Fruit fly (Drosophila melanogaster): ENCODE data around the gene CarT.

Gene CarT

dm6 chr2L:20734687-20735088, 4.6 kb upstream of the CarT start (continued):
- TF ChIP-seq CG34224 (GFP tag; IDR thresholded peaks at IDR 0.05; ENCODE audit: partially characterized antibody) (peak; percentile 55; the same call in 2 of the 3 replicates), tna (GFP tag; IDR thresholded peaks at IDR 0.05; ENCODE audit: partially characterized antibody) (no peak; the same call in none of the 2 replicates), CG11456 (GFP tag; IDR thresholded peaks at IDR 0.05) (no peak), bsh (GFP tag; optimal IDR thresholded peaks at IDR 0.05) (no peak), Scr (GFP tag; IDR thresholded peaks at IDR 0.05; ENCODE audit: partially characterized antibody) (peak; percentile 70), vnd (GFP tag; IDR thresholded peaks at IDR 0.05; ENCODE audit: partially characterized antibody) (peak; percentile 65), exex (tag; optimal IDR thresholded peaks at IDR 0.05) (no peak), hbn (GFP tag; IDR thresholded peaks at IDR 0.05; ENCODE audit: partially characterized antibody) (peak; percentile 42; the same call in 1 of the 2 replicates), sens (GFP tag) (peak; percentile 61), Bgb (GFP tag; IDR thresholded peaks at IDR 0.05; ENCODE audit: partially characterized antibody) (peak; percentile 66), shn (GFP tag; optimal IDR thresholded peaks at IDR 0.05) (no peak), E2f2 (GFP tag; IDR thresholded peaks at IDR 0.05) (peak; percentile 15; the same call in 1 of the 2 replicates), inv (GFP tag; IDR thresholded peaks at IDR 0.05; ENCODE audit: partially characterized antibody) (peak; percentile 43), Dp (GFP tag; optimal IDR thresholded peaks at IDR 0.05) (peak; percentile 52), knrl (GFP tag; IDR thresholded peaks at IDR 0.05; ENCODE audit: partially characterized antibody) (peak; percentile 37; the same call in 2 of the 3 replicates), hb (GFP tag; IDR thresholded peaks at IDR 0.05; ENCODE audit: partially characterized antibody) (peak; percentile 69; the same call in 2 of the 3 replicates), stwl (tag; optimal IDR thresholded peaks at IDR 0.05) (peak; percentile 34), sna (GFP tag; IDR thresholded peaks at IDR 0.05; ENCODE audit: partially characterized antibody) (0 out of 2 replicates have a peak, but pooled peaks have one; percentile 38), Med (GFP tag) (peak; percentile 28), gsb-n (tag; optimal IDR thresholded peaks at IDR 0.05) (no peak), CG2116 (GFP tag; optimal IDR thresholded peaks at IDR 0.05) (peak; percentile 63)

dm6 chr2L:20734066-20734686, 4.1 kb upstream of the CarT start, which contains the start of gene TM9SF2:
Gene TM9SF2, minus strand, starts transcription at chr2L:20734309.
- no peak for TF ChIP-seq danr (GFP tag; IDR thresholded peaks at IDR 0.05)
- peak; percentile 3 for TF ChIP-seq CG18262 (tag; optimal IDR thresholded peaks at IDR 0.05)
- no peak for TF ChIP-seq CG3995 (GFP tag; optimal IDR thresholded peaks at IDR 0.05)
- peak; percentile 64 for TF ChIP-seq CG3847 (GFP tag; IDR thresholded peaks at IDR 0.05)
- no peak for TF ChIP-seq gt (GFP tag; IDR thresholded peaks at IDR 0.05)
- TF ChIP-seq hth (optimal IDR thresholded peaks at IDR 0.05) = no peak
- peak; percentile 46 for TF ChIP-seq CG9437 (GFP tag; optimal IDR thresholded peaks at IDR 0.05)
- TF ChIP-seq nerfin-2 (GFP tag; IDR thresholded peaks at IDR 0.05; ENCODE audit: partially characterized antibody) = no peak
- no peak for TF ChIP-seq slp2 (GFP tag; optimal IDR thresholded peaks at IDR 0.05)
- TF ChIP-seq Oli (tag; optimal IDR thresholded peaks at IDR 0.05) = no peak
- TF ChIP-seq CG9876 (GFP tag; optimal IDR thresholded peaks at IDR 0.05) = no peak
- no peak for TF ChIP-seq lola (GFP tag; optimal IDR thresholded peaks at IDR 0.05)
- TF ChIP-seq ci (GFP tag; IDR thresholded peaks at IDR 0.05) = no peak
- TF ChIP-seq CG15073 (GFP tag; optimal IDR thresholded peaks at IDR 0.05) = no peak
- TF ChIP-seq Doc2 (GFP tag; IDR thresholded peaks at IDR 0.05) = no peak
- no peak; the same call in 2 of the 3 replicates for TF ChIP-seq CG17361 (GFP tag; IDR thresholded peaks at IDR 0.05)
- TF ChIP-seq CG1024 (GFP tag; IDR thresholded peaks at IDR 0.05) = no peak
- no peak for TF ChIP-seq fd96Cb (tag; optimal IDR thresholded peaks at IDR 0.05)
- TF ChIP-seq ken (GFP tag; IDR thresholded peaks at IDR 0.05) = no peak
- TF ChIP-seq CG13287 (GFP tag; IDR thresholded peaks at IDR 0.05; ENCODE audit: partially characterized antibody) = no peak
- TF ChIP-seq Med (GFP tag) = peak; percentile 86
- TF ChIP-seq Dfd (GFP tag; optimal IDR thresholded peaks at IDR 0.05) = no peak
- no peak for TF ChIP-seq shn (GFP tag; optimal IDR thresholded peaks at IDR 0.05)
- no peak for TF ChIP-seq ATbp (GFP tag; optimal IDR thresholded peaks at IDR 0.05)
- TF ChIP-seq CG17359 (tag; optimal IDR thresholded peaks at IDR 0.05) = no peak
- TF ChIP-seq zen2 (GFP tag; IDR thresholded peaks at IDR 0.05; ENCODE audit: partially characterized antibody) = no peak
- TF ChIP-seq CG18476 (GFP tag; optimal IDR thresholded peaks at IDR 0.05) = no peak
- TF ChIP-seq CG17186 (GFP tag; optimal IDR thresholded peaks at IDR 0.05) = peak; percentile 36
- peak; percentile 68 for TF ChIP-seq Sry-β (GFP tag; optimal IDR thresholded peaks at IDR 0.05)
